Fruit fly (Drosophila melanogaster): ENCODE data around the gene GstZ2.

The GstZ2 gene

dm6 chr3R:9496748-9497147 lies 36.3 kb upstream of the GstZ2 start (continued):
- TF ChIP-seq CG13287 (GFP tag; IDR thresholded peaks at IDR 0.05; ENCODE audit: partially characterized antibody) (peak; percentile 81), CG10274 (GFP tag; optimal IDR thresholded peaks at IDR 0.05) (no peak), Atf-2 (GFP tag; optimal IDR thresholded peaks at IDR 0.05) (peak; percentile 39), slou (GFP tag; optimal IDR thresholded peaks at IDR 0.05) (peak; percentile 76), ash1 (GFP tag; optimal IDR thresholded peaks at IDR 0.05) (peak; percentile 36), pb (GFP tag; optimal IDR thresholded peaks at IDR 0.05) (peak; percentile 58), CG9817 (tag; optimal IDR thresholded peaks at IDR 0.05) (peak; percentile 91), Six4 (GFP tag; optimal IDR thresholded peaks at IDR 0.05) (peak; percentile 20), CG9797 (GFP tag; optimal IDR thresholded peaks at IDR 0.05) (peak; percentile 1), ind (GFP tag; optimal IDR thresholded peaks at IDR 0.05) (peak; percentile 75), CG5245 (GFP tag; optimal IDR thresholded peaks at IDR 0.05) (peak; percentile 23), CG16813 (GFP tag; IDR thresholded peaks at IDR 0.05; ENCODE audit: partially characterized antibody) (peak; percentile 62), Rfx (GFP tag; IDR thresholded peaks at IDR 0.05) (peak; percentile 91), repo (GFP tag; optimal IDR thresholded peaks at IDR 0.05) (peak; percentile 38), wor (GFP tag; IDR thresholded peaks at IDR 0.05) (no peak), PHDP (tag; optimal IDR thresholded peaks at IDR 0.05) (peak; percentile 58), B-H1 (GFP tag; IDR thresholded peaks at IDR 0.05) (no peak), kay (GFP tag; optimal IDR thresholded peaks at IDR 0.05) (peak; percentile 76), CG43689 (GFP tag; IDR thresholded peaks at IDR 0.05) (no peak), Sin3A (optimal IDR thresholded peaks at IDR 0.05) (no peak), Elba2 (GFP tag; optimal IDR thresholded peaks at IDR 0.05) (peak; percentile 4), YL-1 (GFP tag; optimal IDR thresholded peaks at IDR 0.05) (peak; percentile 34), Hr78 (GFP tag; optimal IDR thresholded peaks at IDR 0.05) (peak in 1 of 2 experiments; percentile 2), GATAe (GFP tag; conservative IDR thresholded peaks at IDR 0.05) (no peak), CG2712 (tag; optimal IDR thresholded peaks at IDR 0.05) (peak; percentile 69), Gsc (GFP tag; IDR thresholded peaks at IDR 0.05) (no peak), pita (GFP tag; optimal IDR thresholded peaks at IDR 0.05) (peak; percentile 84), CG17568 (GFP tag; optimal IDR thresholded peaks at IDR 0.05) (peak; percentile 24), CG10431 (GFP tag; optimal IDR thresholded peaks at IDR 0.05) (no peak), Rx (GFP tag; IDR thresholded peaks at IDR 0.05) (0 out of 2 replicates have a peak, but pooled peaks have one; percentile 23), HLH4C (GFP tag; IDR thresholded peaks at IDR 0.05; ENCODE audit: partially characterized antibody) (peak; percentile 80), Dip3 (GFP tag; optimal IDR thresholded peaks at IDR 0.05) (peak; percentile 78), Lhr (GFP tag; optimal IDR thresholded peaks at IDR 0.05) (peak; percentile 91), Oli (tag; optimal IDR thresholded peaks at IDR 0.05) (peak; percentile 15), prd (optimal IDR thresholded peaks at IDR 0.05) (no peak), prd (GFP tag; IDR thresholded peaks at IDR 0.05) (peak; percentile 49; the same call in 1 of the 3 replicates), yki (optimal IDR thresholded peaks at IDR 0.05) (no peak), sens-2 (GFP tag; IDR thresholded peaks at IDR 0.05) (no peak), CG7987 (GFP tag; optimal IDR thresholded peaks at IDR 0.05) (peak; percentile 59), CG30431 (GFP tag; optimal IDR thresholded peaks at IDR 0.05) (no peak), Hmr (GFP tag; optimal IDR thresholded peaks at IDR 0.05) (peak; percentile 94), Ptx1 (GFP tag; IDR thresholded peaks at IDR 0.05) (peak; percentile 76), Blimp-1 (GFP tag; optimal IDR thresholded peaks at IDR 0.05) (peak; percentile 22), fd102C (GFP tag; optimal IDR thresholded peaks at IDR 0.05) (no peak), B-H2 (GFP tag; optimal IDR thresholded peaks at IDR 0.05) (peak; percentile 95), cato (GFP tag; optimal IDR thresholded peaks at IDR 0.05; ENCODE audit: borderline replicate concordance) (no peak), ac (GFP tag; optimal IDR thresholded peaks at IDR 0.05) (no peak), sisA (GFP tag; IDR thresholded peaks at IDR 0.05) (no peak), tup (GFP tag; optimal IDR thresholded peaks at IDR 0.05) (no peak), wek (GFP tag; optimal IDR thresholded peaks at IDR 0.05) (peak; percentile 19), dati (GFP tag; IDR thresholded peaks at IDR 0.05) (no peak), CG1832 (GFP tag; optimal IDR thresholded peaks at IDR 0.05) (no peak)
